Fruit fly (Drosophila melanogaster) whole organism, embryonic: ENCODE results near the gene Ero1L.

Experiments used
- Blimp-1 ChIP-seq: fragments of 200-800 bp; sonication (Bioruptor generic); optimal IDR thresholded peaks from 3 replicates; lab custom pipeline; 2018; ENCODE audit warnings: missing biosample characterization, missing genetic modification characterization, mild to moderate bottlenecking, moderate library complexity, missing genetic modification reagents
- CG10431 ChIP-seq: fragments of 200-800 bp; sonication (Bioruptor generic); optimal IDR thresholded peaks from 3 replicates; lab custom pipeline; 2018; ENCODE audit warnings: missing biosample characterization, mild to moderate bottlenecking, missing genetic modification characterization
- CG11504 ChIP-seq: fragments of 200-800 bp; sonication (Bioruptor generic); optimal IDR thresholded peaks from 3 replicates; lab custom pipeline; 2019; ENCODE audit warnings: missing biosample characterization, mild to moderate bottlenecking, missing genetic modification characterization, moderate library complexity
- CG12155 ChIP-seq: fragments of 200-800 bp; sonication (Bioruptor generic); optimal IDR thresholded peaks from 3 replicates; lab custom pipeline; 2016; ENCODE audit warnings: missing biosample characterization, missing genetic modification characterization
- CG13775 ChIP-seq: fragments of 200-800 bp; sonication (Bioruptor generic); optimal IDR thresholded peaks from 3 replicates; lab custom pipeline; 2017; ENCODE audit warnings: missing biosample characterization, mild to moderate bottlenecking, missing genetic modification characterization
- CG1529 ChIP-seq: fragments of 200-800 bp; sonication (Bioruptor generic); optimal IDR thresholded peaks from 3 replicates; lab custom pipeline; 2018; ENCODE audit warnings: missing biosample characterization, missing genetic modification characterization
- CG15479 ChIP-seq: fragments of 200-800 bp; sonication (Bioruptor generic); optimal IDR thresholded peaks from 3 replicates; lab custom pipeline; 2019; ENCODE audit warnings: missing biosample characterization, mild to moderate bottlenecking, missing genetic modification characterization, moderate library complexity
- CG17328 ChIP-seq: fragments of 200-800 bp; sonication (Bioruptor generic); IDR thresholded peaks from 2 replicates; pipeline ENCODE4 v1.3.6; 2022; ENCODE audit warnings: missing biosample characterization, missing genetic modification characterization
- CG3838 ChIP-seq: fragments of 200-800 bp; sonication (Bioruptor generic); optimal IDR thresholded peaks from 3 replicates; lab custom pipeline; 2016; ENCODE audit warnings: missing biosample characterization, missing genetic modification characterization
- CG4617 ChIP-seq: fragments of 200-800 bp; sonication (Bioruptor generic); optimal IDR thresholded peaks from 3 replicates; lab custom pipeline; 2016; ENCODE audit warnings: missing biosample characterization, missing genetic modification characterization, borderline replicate concordance
- CG6254 ChIP-seq: fragments of 200-800 bp; sonication (Bioruptor generic); optimal IDR thresholded peaks from 3 replicates; lab custom pipeline; 2017; ENCODE audit warnings: mild to moderate bottlenecking, missing biosample characterization, missing genetic modification reagents, missing genetic modification characterization
- CG6813 ChIP-seq: fragments of 200-800 bp; sonication (Bioruptor generic); optimal IDR thresholded peaks from 2 replicates; lab custom pipeline; 2017; ENCODE audit warnings: missing biosample characterization, missing genetic modification characterization, mild to moderate bottlenecking, moderate library complexity, missing genetic modification reagents
- CG7271 ChIP-seq: fragments of 200-800 bp; sonication (Bioruptor generic); optimal IDR thresholded peaks from 2 replicates; lab custom pipeline; 2018; ENCODE audit warnings: missing biosample characterization, mild to moderate bottlenecking, missing genetic modification characterization, moderate library complexity
- Deaf1 ChIP-seq: fragments of 200-800 bp; optimal IDR thresholded peaks from 3 replicates; lab custom pipeline; 2019; ENCODE audit warnings: missing biosample characterization, mild to moderate bottlenecking, missing genetic modification characterization, moderate library complexity
- Dll ChIP-seq: fragments of 200-800 bp; sonication (Bioruptor generic); IDR thresholded peaks from 4 replicates; pipeline ENCODE4 v1.3.6; 2022; ENCODE audit warnings: missing biosample characterization, missing genetic modification characterization; ENCODE audit not compliant: partially characterized antibody
- Ets65A ChIP-seq: fragments of 200-800 bp; sonication (Bioruptor generic); peaks from one replicate; lab custom pipeline; 2016; ENCODE audit warnings: missing biosample characterization, missing genetic modification characterization
- Gsc ChIP-seq: fragments of 200-800 bp; sonication (Bioruptor generic); IDR thresholded peaks from 2 replicates; pipeline ENCODE4 v1.3.6; 2022; ENCODE audit warnings: missing biosample characterization, missing genetic modification characterization
- Gug ChIP-seq: fragments of 200-800 bp; sonication (Bioruptor generic); IDR thresholded peaks from 4 replicates; pipeline ENCODE4 v1.3.6; 2022; ENCODE audit warnings: missing biosample characterization, missing genetic modification characterization
- H2.0 ChIP-seq: fragments of 200-800 bp; sonication (Bioruptor generic); IDR thresholded peaks from 2 replicates; pipeline ENCODE4 v1.3.6; 2022; ENCODE audit warnings: missing biosample characterization, missing genetic modification characterization
- HLH3B ChIP-seq: fragments of 200-800 bp; sonication (Bioruptor generic); IDR thresholded peaks from 2 replicates; pipeline ENCODE4 v1.3.6; 2022; ENCODE audit warnings: missing biosample characterization, missing genetic modification characterization
- HLHmδ ChIP-seq: fragments of 200-800 bp; sonication (Bioruptor generic); optimal IDR thresholded peaks from 2 replicates; lab custom pipeline; 2018; ENCODE audit warnings: missing biosample characterization, mild to moderate bottlenecking, missing genetic modification characterization, moderate library complexity
- Kr ChIP-seq: fragments of 200-800 bp; sonication (Bioruptor generic); optimal IDR thresholded peaks from 2 replicates; lab custom pipeline; 2017; ENCODE audit warnings: missing biosample characterization, mild to moderate bottlenecking, missing genetic modification characterization
- Lim3 ChIP-seq: fragments of 200-800 bp; sonication (Bioruptor generic); IDR thresholded peaks from 2 replicates; pipeline ENCODE4 v1.3.6; 2022; ENCODE audit warnings: missing biosample characterization, missing genetic modification characterization
- Nf-YB ChIP-seq: fragments of 200-800 bp; sonication (Bioruptor generic); optimal IDR thresholded peaks from 3 replicates; lab custom pipeline; 2019; ENCODE audit warnings: missing biosample characterization, mild to moderate bottlenecking, missing genetic modification characterization, moderate library complexity
- Nf-YC ChIP-seq: fragments of 200-800 bp; optimal IDR thresholded peaks from 3 replicates; lab custom pipeline; 2019; ENCODE audit warnings: missing biosample characterization, mild to moderate bottlenecking, missing genetic modification characterization, moderate library complexity
- Optix ChIP-seq: fragments of 200-800 bp; sonication (Bioruptor generic); IDR thresholded peaks from 3 replicates; pipeline ENCODE4 v1.3.6; 2022; ENCODE audit warnings: missing biosample characterization, missing genetic modification characterization
- TFAM ChIP-seq: fragments of 200-800 bp; sonication (Bioruptor generic); optimal IDR thresholded peaks from 2 replicates; lab custom pipeline; 2017; ENCODE audit warnings: missing biosample characterization, missing genetic modification characterization, inconsistent platforms
- Usf ChIP-seq: fragments of 200-800 bp; sonication (Bioruptor generic); optimal IDR thresholded peaks from 2 replicates; lab custom pipeline; 2017; ENCODE audit warnings: missing genotype, missing biosample characterization, missing genetic modification characterization
- ac ChIP-seq: fragments of 200-800 bp; sonication (Bioruptor generic); optimal IDR thresholded peaks from 3 replicates; lab custom pipeline; 2017; ENCODE audit warnings: missing biosample characterization, mild to moderate bottlenecking, missing genetic modification characterization
- al ChIP-seq: fragments of 200-800 bp; sonication (Bioruptor generic); IDR thresholded peaks from 2 replicates; pipeline ENCODE4 v1.3.6; 2022; ENCODE audit warnings: missing biosample characterization, missing genetic modification characterization
- chif ChIP-seq, 2 experiments: fragments of 200-800 bp; sonication (Bioruptor generic); optimal IDR thresholded peaks; 3 replicates each; lab custom pipeline; 2016; ENCODE audit warnings: missing biosample characterization in 2 of 2, missing genetic modification characterization in 2 of 2
- chn ChIP-seq: fragments of 200-800 bp; sonication (Bioruptor generic); optimal IDR thresholded peaks from 2 replicates; lab custom pipeline; 2016; ENCODE audit warnings: missing biosample characterization, missing genetic modification characterization
- croc ChIP-seq: fragments of 200-800 bp; sonication (Bioruptor generic); conservative IDR thresholded peaks from 3 replicates; pipeline ENCODE4 v1.3.6; 2022; ENCODE audit warnings: missing biosample characterization, missing genetic modification characterization
- dm ChIP-seq: fragments of 200-800 bp; sonication (Bioruptor generic); optimal IDR thresholded peaks from 3 replicates; lab custom pipeline; 2016; ENCODE audit warnings: missing biosample characterization, missing genetic modification characterization
- esg ChIP-seq: fragments of 200-800 bp; sonication (Bioruptor generic); conservative IDR thresholded peaks from 2 replicates; pipeline ENCODE4 v1.3.6; 2022; ENCODE audit warnings: missing biosample characterization, missing genetic modification characterization
- gcm ChIP-seq: fragments of 200-800 bp; sonication (Bioruptor generic); optimal IDR thresholded peaks from 2 replicates; lab custom pipeline; 2019; ENCODE audit warnings: missing biosample characterization, mild to moderate bottlenecking, missing genetic modification characterization, moderate library complexity
- gro ChIP-seq: fragments of 200-800 bp; sonication (Bioruptor generic); optimal IDR thresholded peaks from 2 replicates; lab custom pipeline; 2016; ENCODE audit warnings: missing biosample characterization, missing genetic modification characterization
- ham ChIP-seq: fragments of 200-800 bp; sonication (Bioruptor generic); IDR thresholded peaks from 2 replicates; pipeline ENCODE4 v1.3.6; 2022; ENCODE audit warnings: missing biosample characterization, missing genetic modification characterization
- inv ChIP-seq: fragments of 200-800 bp; sonication (Bioruptor generic); IDR thresholded peaks from 2 replicates; pipeline ENCODE4 v1.3.6; 2022; ENCODE audit warnings: missing biosample characterization, missing genetic modification characterization; ENCODE audit not compliant: partially characterized antibody
- kay ChIP-seq: fragments of 200-800 bp; sonication (Bioruptor generic); optimal IDR thresholded peaks from 2 replicates; lab custom pipeline; 2016; ENCODE audit warnings: missing biosample characterization, missing genetic modification characterization
- kni ChIP-seq: fragments of 200-800 bp; sonication (Bioruptor generic); optimal IDR thresholded peaks from 3 replicates; lab custom pipeline; 2017; ENCODE audit warnings: mild to moderate bottlenecking, missing biosample characterization, missing genetic modification reagents, missing genetic modification characterization
- lmd ChIP-seq: fragments of 200-800 bp; sonication (Bioruptor generic); IDR thresholded peaks from 2 replicates; pipeline ENCODE4 v1.3.6; 2022; ENCODE audit warnings: missing biosample characterization, missing genetic modification characterization
- nom ChIP-seq: fragments of 200-800 bp; sonication (Bioruptor generic); optimal IDR thresholded peaks from 2 replicates; lab custom pipeline; 2017; ENCODE audit warnings: missing biosample characterization, missing genetic modification characterization, mild to moderate bottlenecking, moderate library complexity, missing genetic modification reagents
- pnt ChIP-seq: fragments of 200-800 bp; sonication (Bioruptor generic); optimal IDR thresholded peaks from 3 replicates; lab custom pipeline; 2016; ENCODE audit warnings: missing biosample characterization, missing genetic modification characterization
- pros ChIP-seq: fragments of 200-800 bp; sonication (Bioruptor generic); optimal IDR thresholded peaks from 3 replicates; lab custom pipeline; 2019; ENCODE audit warnings: missing biosample characterization, mild to moderate bottlenecking, missing genetic modification characterization, moderate library complexity
- pum ChIP-seq: fragments of 200-800 bp; sonication (Bioruptor generic); optimal IDR thresholded peaks from 2 replicates; lab custom pipeline; 2016; ENCODE audit warnings: missing biosample characterization, missing genetic modification characterization
- sens ChIP-seq: fragments of 200-800 bp; sonication (Bioruptor generic); peaks from one replicate; lab custom pipeline; 2016; ENCODE audit warnings: missing biosample characterization, missing genetic modification characterization
- sqz ChIP-seq: fragments of 200-800 bp; sonication (Bioruptor generic); optimal IDR thresholded peaks from 3 replicates; lab custom pipeline; 2018; ENCODE audit warnings: missing biosample characterization, mild to moderate bottlenecking, missing genetic modification characterization
- ssp ChIP-seq: fragments of 200-800 bp; sonication (Bioruptor generic); IDR thresholded peaks from 2 replicates; pipeline ENCODE4 v1.3.6; 2022; ENCODE audit warnings: missing biosample characterization, missing genetic modification characterization
- z ChIP-seq: fragments of 200-800 bp; sonication (Bioruptor generic); IDR thresholded peaks from 3 replicates; pipeline ENCODE4 v1.3.6; 2022; ENCODE audit warnings: missing biosample characterization, missing genetic modification characterization
- zf30C ChIP-seq: fragments of 200-800 bp; sonication (Bioruptor generic); optimal IDR thresholded peaks from 3 replicates; lab custom pipeline; 2018; ENCODE audit warnings: missing biosample characterization, mild to moderate bottlenecking, missing genetic modification characterization
- zfh2 ChIP-seq: fragments of 200-800 bp; sonication (Bioruptor generic); optimal IDR thresholded peaks from 2 replicates; lab custom pipeline; 2016; ENCODE audit warnings: missing biosample characterization, missing genetic modification characterization

Gene Ero1L

dm6 chr3L:4159264-4159663 is 10.9 kb upstream of the Ero1L start (continued):
- no peak for TF ChIP-seq CG10431 (GFP tag; lab: Kevin White, UChicago)
- no peak for TF ChIP-seq CG13775 (GFP tag; lab: Kevin White, UChicago)
- TF ChIP-seq Nf-YB (GFP tag; lab: Kevin White, UChicago) = peak; percentile 93
- TF ChIP-seq kni (GFP tag; lab: Kevin White, UChicago) = no peak
- no peak for TF ChIP-seq HLH3B (GFP tag; lab: Robert Waterston, UW)
- TF ChIP-seq CG4617 = no peak
- TF ChIP-seq TFAM (GFP tag; lab: Kevin White, UChicago) = no peak
- TF ChIP-seq CG3838 (GFP tag; lab: Kevin White, UChicago) = no peak
- TF ChIP-seq dm = no peak
- no peak for TF ChIP-seq ssp (GFP tag; lab: Robert Waterston, UW)
- no peak for TF ChIP-seq CG7271
- TF ChIP-seq kay = no peak
- TF ChIP-seq chn (GFP tag; lab: Kevin White, UChicago) = no peak
- peak; percentile 66 for TF ChIP-seq sens (GFP tag; lab: Kevin White, UChicago)
- TF ChIP-seq Usf (GFP tag; lab: Kevin White, UChicago) = no peak
- no peak for TF ChIP-seq Ets65A (GFP tag; lab: Kevin White, UChicago)
- no peak for TF ChIP-seq pum
- TF ChIP-seq Gsc = no peak
- TF ChIP-seq chif (GFP tag; optimal IDR thresholded peaks at IDR 0.05; lab: Kevin White, UChicago) = no peak
- no peak for TF ChIP-seq ac
- TF ChIP-seq CG6254 = no peak
- TF ChIP-seq lmd (GFP tag; lab: Robert Waterston, UW) = no peak
- TF ChIP-seq CG12155 (GFP tag; lab: Kevin White, UChicago) = peak; percentile 30
- TF ChIP-seq inv (GFP tag; lab: Robert Waterston, UW) = no peak
- no peak for TF ChIP-seq HLHmδ (GFP tag; lab: Kevin White, UChicago)
- no peak for TF ChIP-seq ham (GFP tag; lab: Robert Waterston, UW)
- TF ChIP-seq gcm (GFP tag; lab: Kevin White, UChicago) = no peak
- no peak for TF ChIP-seq CG6813 (GFP tag; lab: Kevin White, UChicago)
- no peak for TF ChIP-seq al (GFP tag; lab: Robert Waterston, UW)
- peak; percentile 25 for TF ChIP-seq zf30C (GFP tag; lab: Kevin White, UChicago)
- no peak for TF ChIP-seq Dll (GFP tag; lab: Robert Waterston, UW)
- TF ChIP-seq zfh2 = no peak
- TF ChIP-seq, all 482 proteins: peak for 8

DNA sequence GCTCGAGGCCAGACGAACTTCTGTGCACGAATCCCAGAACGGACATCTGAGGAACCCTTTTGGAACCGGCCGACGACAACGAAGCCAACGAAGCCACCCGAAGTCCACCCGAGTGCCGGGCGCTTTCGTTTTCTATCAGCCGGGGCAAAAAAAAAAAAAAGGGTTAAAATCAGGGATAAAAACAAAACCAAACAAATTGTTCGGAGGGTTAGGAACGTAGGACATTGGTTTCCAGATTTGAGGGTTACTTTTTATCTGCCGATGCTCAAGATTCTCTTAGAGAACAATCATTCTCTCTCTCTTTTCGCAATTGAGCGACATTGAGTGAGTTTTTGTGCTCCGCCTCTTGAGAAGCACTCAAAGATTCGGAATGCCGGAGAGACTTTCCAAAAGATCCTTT is 9.3 kb upstream of the Ero1L start, which contains the start of gene nab:
TSS of gene nab (minus strand) at position 7 of the 400 bp plus-strand sequence.
- TF ChIP-seq CG1529 (GFP tag; lab: Kevin White, UChicago) (no peak), H2.0 (GFP tag; lab: Robert Waterston, UW) (no peak), Blimp-1 (GFP tag; lab: Kevin White, UChicago) (peak; percentile 31), sqz (GFP tag; lab: Kevin White, UChicago) (peak; percentile 25), Nf-YB (GFP tag; lab: Kevin White, UChicago) (peak; percentile 58), Lim3 (GFP tag; lab: Robert Waterston, UW) (no peak), z (peak; percentile 95), CG13775 (GFP tag; lab: Kevin White, UChicago) (no peak), pnt (GFP tag; lab: Kevin White, UChicago) (no peak), Kr (GFP tag; lab: Kevin White, UChicago) (peak; percentile 56), gcm (GFP tag; lab: Kevin White, UChicago) (no peak), Deaf1 (tag; lab: Kevin White, UChicago) (peak; percentile 92), gro (GFP tag; lab: Kevin White, UChicago) (no peak), CG11504 (tag; lab: Kevin White, UChicago) (no peak), pros (GFP tag; lab: Kevin White, UChicago) (peak; percentile 91), esg (GFP tag; lab: Robert Waterston, UW) (no peak), croc (GFP tag; lab: Robert Waterston, UW) (no peak), Gug (GFP tag; lab: Robert Waterston, UW) (no peak), CG15479 (no peak), CG17328 (GFP tag; lab: Robert Waterston, UW) (0 out of 2 replicates have a peak, but pooled peaks have one; percentile 7), Optix (no peak), nom (GFP tag; lab: Kevin White, UChicago) (peak; percentile 13), Nf-YC (tag; lab: Kevin White, UChicago) (peak; percentile 83)
